Fruit fly (Drosophila melanogaster): ENCODE results near the gene Faa.

DNA sequence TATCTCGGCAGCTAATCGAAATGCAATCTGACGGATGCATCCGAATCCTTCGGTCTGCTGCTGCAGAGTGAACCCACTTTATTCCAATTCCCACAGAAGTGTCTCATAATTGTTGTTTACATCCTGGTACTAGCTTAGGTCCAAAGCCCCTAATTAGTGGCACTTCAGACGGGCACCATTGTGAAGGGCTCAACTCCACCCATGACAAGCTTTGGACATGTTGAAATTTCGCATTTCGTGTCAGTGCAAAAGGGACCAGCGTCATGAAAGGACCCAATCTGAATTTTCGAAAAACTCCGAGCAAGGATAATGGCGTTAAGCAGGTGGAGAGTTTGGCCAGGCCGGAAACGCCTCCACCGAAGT lies 47.3 kb downstream of the Faa start, which contains the start of gene Gr64a:
- TF ChIP-seq CG1620 (GFP tag; optimal IDR thresholded peaks at IDR 0.05) (no peak), CG7101 (tag; optimal IDR thresholded peaks at IDR 0.05) (no peak), Clk (GFP tag; optimal IDR thresholded peaks at IDR 0.05) (no peak), Crg-1 (GFP tag; optimal IDR thresholded peaks at IDR 0.05) (no peak), pad (GFP tag; optimal IDR thresholded peaks at IDR 0.05) (no peak), bab1 (GFP tag; optimal IDR thresholded peaks at IDR 0.05) (no peak), CG12768 (GFP tag; optimal IDR thresholded peaks at IDR 0.05) (no peak), tj (GFP tag; optimal IDR thresholded peaks at IDR 0.05) (no peak), toe (GFP tag; optimal IDR thresholded peaks at IDR 0.05) (no peak)
